Fruit fly (Drosophila melanogaster): ENCODE results near the gene Snmp1.
A peak's percentile ranks its signal among the peaks of the same experiment; 100 is the strongest.

- TF ChIP-seq CG8159 (tag; optimal IDR thresholded peaks at IDR 0.05) (peak; percentile 25), CG10348 (GFP tag; IDR thresholded peaks at IDR 0.05) (no peak), CG32121 (GFP tag; IDR thresholded peaks at IDR 0.05) (0 out of 2 replicates have a peak, but pooled peaks have one; percentile 18), D1 (tag; optimal IDR thresholded peaks at IDR 0.05) (peak; percentile 95), CG4496 (GFP tag; IDR thresholded peaks at IDR 0.05) (peak; percentile 63; the same call in 2 of the 3 replicates), CG13204 (GFP tag; optimal IDR thresholded peaks at IDR 0.05) (no peak), EcR (GFP tag; optimal IDR thresholded peaks at IDR 0.05) (peak; percentile 66), gl (tag; optimal IDR thresholded peaks at IDR 0.05) (no peak)
Observed at dm6 chr3R:21184373-21185132, 16.5 kb upstream of the Snmp1 start.

Measured in whole organism, pupa.